Fruit fly (Drosophila melanogaster) whole organism, adult: ENCODE measurements around the gene CG3164.
A peak's percentile ranks its signal among the peaks of the same experiment; 100 is the strongest.

Source experiments
- CG11617 ChIP-seq: fragments of 200-800 bp; sonication (Bioruptor generic); optimal IDR thresholded peaks from 2 replicates; lab custom pipeline; 2017; ENCODE audit warnings: mild to moderate bottlenecking, missing biosample characterization, missing genetic modification reagents, missing genetic modification characterization
- CG12768 ChIP-seq: fragments of 200-800 bp; sonication (Bioruptor generic); optimal IDR thresholded peaks from 2 replicates; lab custom pipeline; 2017; ENCODE audit warnings: missing biosample characterization, missing genetic modification characterization, mild to moderate bottlenecking, moderate library complexity, missing genetic modification reagents
- CG14711 ChIP-seq: fragments of 200-800 bp; sonication (Bioruptor generic); optimal IDR thresholded peaks from 2 replicates; lab custom pipeline; 2018; ENCODE audit warnings: missing biosample characterization, mild to moderate bottlenecking, missing genetic modification characterization, moderate library complexity
- CG1620 ChIP-seq: fragments of 200-800 bp; sonication (Bioruptor generic); optimal IDR thresholded peaks from 2 replicates; lab custom pipeline; 2016; ENCODE audit warnings: missing biosample characterization, missing genetic modification characterization
- CG33017 ChIP-seq: fragments of 200-800 bp; sonication (Bioruptor generic); optimal IDR thresholded peaks from 2 replicates; lab custom pipeline; 2018; ENCODE audit warnings: missing biosample characterization, mild to moderate bottlenecking, missing genetic modification characterization, moderate library complexity
- CG5204 ChIP-seq: fragments of 200-800 bp; sonication (Bioruptor generic); optimal IDR thresholded peaks from 2 replicates; lab custom pipeline; 2016; ENCODE audit warnings: missing biosample characterization, missing genetic modification characterization
- CG7045 ChIP-seq: fragments of 200-800 bp; sonication (Bioruptor generic); optimal IDR thresholded peaks from 2 replicates; lab custom pipeline; 2017; ENCODE audit warnings: missing biosample characterization, mild to moderate bottlenecking, missing genetic modification characterization
- CG7101 ChIP-seq: fragments of 200-800 bp; sonication (Bioruptor generic); optimal IDR thresholded peaks from 2 replicates; lab custom pipeline; 2018; ENCODE audit warnings: missing biosample characterization, mild to moderate bottlenecking, missing genetic modification characterization, moderate library complexity
- Clk ChIP-seq: fragments of 200-800 bp; sonication (Bioruptor generic); optimal IDR thresholded peaks from 2 replicates; lab custom pipeline; 2017; ENCODE audit warnings: missing biosample characterization, missing genetic modification characterization
- Crg-1 ChIP-seq: fragments of 200-800 bp; sonication (Bioruptor generic); optimal IDR thresholded peaks from 2 replicates; lab custom pipeline; 2016; ENCODE audit warnings: missing biosample characterization, missing genetic modification characterization
- Hr96 ChIP-seq: fragments of 200-800 bp; sonication (Bioruptor generic); optimal IDR thresholded peaks from 2 replicates; lab custom pipeline; 2016; ENCODE audit warnings: missing biosample characterization, missing genetic modification characterization
- Mnt ChIP-seq: fragments of 200-800 bp; sonication (Bioruptor generic); optimal IDR thresholded peaks from 2 replicates; lab custom pipeline; 2016; ENCODE audit warnings: missing biosample characterization, mild to moderate bottlenecking, missing genetic modification characterization
- bab1 ChIP-seq: fragments of 200-800 bp; sonication (Bioruptor generic); optimal IDR thresholded peaks from 3 replicates; lab custom pipeline; 2019; ENCODE audit warnings: missing biosample characterization, mild to moderate bottlenecking, missing genetic modification characterization, moderate library complexity
- cic ChIP-seq: fragments of 200-800 bp; sonication (Bioruptor generic); optimal IDR thresholded peaks from 2 replicates; lab custom pipeline; 2017; ENCODE audit warnings: missing biosample characterization, mild to moderate bottlenecking, missing genetic modification characterization, moderate library complexity
- cnc ChIP-seq, 2 experiments: fragments of >200 bp; optimal IDR thresholded peaks; 2 replicates each; lab custom pipeline; 2017
- kay ChIP-seq: fragments of 200-800 bp; sonication (Bioruptor generic); peaks from one replicate; lab custom pipeline; 2016; ENCODE audit warnings: missing biosample characterization, missing genetic modification characterization, borderline replicate concordance
- ovo ChIP-seq: fragments of 200-800 bp; sonication (Bioruptor generic); optimal IDR thresholded peaks from 2 replicates; lab custom pipeline; 2016; ENCODE audit warnings: missing biosample characterization, missing genetic modification characterization
- pad ChIP-seq: fragments of 200-800 bp; sonication (Bioruptor generic); optimal IDR thresholded peaks from 3 replicates; lab custom pipeline; 2017; ENCODE audit warnings: missing biosample characterization, missing genetic modification characterization, mild to moderate bottlenecking, moderate library complexity, missing genetic modification reagents
- tj ChIP-seq: fragments of 200-800 bp; sonication (Bioruptor generic); optimal IDR thresholded peaks from 3 replicates; lab custom pipeline; 2017; ENCODE audit warnings: missing biosample characterization, mild to moderate bottlenecking, missing genetic modification characterization, moderate library complexity
- toe ChIP-seq: fragments of 200-800 bp; sonication (Bioruptor generic); optimal IDR thresholded peaks from 2 replicates; lab custom pipeline; 2016; ENCODE audit warnings: missing biosample characterization, missing genetic modification characterization

Gene CG3164

dm6 chr2L:158649-159257 lies 28.2 kb upstream of the CG3164 start, which contains the start of the genes CG33635 and spen:
TSS of gene CG33635 (minus strand) at chr2L:158664.
TSS of gene spen (plus strand) at chr2L:159032.
- TF ChIP-seq Crg-1 (GFP tag; lab: Kevin White, UChicago) = peak; percentile 31
- no peak for TF ChIP-seq toe (GFP tag; lab: Kevin White, UChicago)
- TF ChIP-seq ovo (GFP tag; lab: Kevin White, UChicago) = peak; percentile 45
- peak; percentile 92 for TF ChIP-seq cic (GFP tag; lab: Kevin White, UChicago)
- TF ChIP-seq Mnt (GFP tag; lab: Kevin White, UChicago) = peak; percentile 84
- TF ChIP-seq cnc (optimal IDR thresholded peaks at IDR 0.05; lab: Kevin White, UChicago) = no peak
- peak; percentile 58 for TF ChIP-seq pad (GFP tag; lab: Kevin White, UChicago)
- TF ChIP-seq CG33017 (tag; lab: Kevin White, UChicago) = peak; percentile 73
- peak; percentile 50 for TF ChIP-seq Hr96 (GFP tag; lab: Kevin White, UChicago)
- peak; percentile 28 for TF ChIP-seq CG1620 (GFP tag; lab: Kevin White, UChicago)
- peak; percentile 57 for TF ChIP-seq CG7045 (GFP tag; lab: Kevin White, UChicago)
- peak; percentile 84 for TF ChIP-seq CG12768
- peak; percentile 94 for TF ChIP-seq tj (GFP tag; lab: Kevin White, UChicago)
- peak; percentile 78 for TF ChIP-seq Clk
- peak; percentile 66 for TF ChIP-seq CG7101 (tag; lab: Kevin White, UChicago)
- TF ChIP-seq CG5204 (GFP tag; lab: Kevin White, UChicago) = no peak
- TF ChIP-seq kay (GFP tag; lab: Kevin White, UChicago) = no peak
- TF ChIP-seq CG11617 (GFP tag; lab: Kevin White, UChicago) = peak; percentile 74
- peak; percentile 79 for TF ChIP-seq bab1
- peak; percentile 70 for TF ChIP-seq CG14711 (tag; lab: Kevin White, UChicago)

dm6 chr2L:155994-156393 lies 25.4 kb upstream of the CG3164 start, which contains the start of gene CG3436:
TSS of gene CG3436 (plus strand) at chr2L:156029.
- peak; percentile 15 for TF ChIP-seq tj (GFP tag; lab: Kevin White, UChicago)
- peak; percentile 13 for TF ChIP-seq CG1620 (GFP tag; lab: Kevin White, UChicago)
- TF ChIP-seq CG5204 (GFP tag; lab: Kevin White, UChicago) = no peak
- TF ChIP-seq pad (GFP tag; lab: Kevin White, UChicago) = peak; percentile 19
- peak; percentile 26 for TF ChIP-seq Mnt (GFP tag; lab: Kevin White, UChicago)
- TF ChIP-seq toe (GFP tag; lab: Kevin White, UChicago) = no peak
- TF ChIP-seq ovo (GFP tag; lab: Kevin White, UChicago) = no peak
- peak; percentile 95 for TF ChIP-seq CG14711 (tag; lab: Kevin White, UChicago)
- no peak for TF ChIP-seq CG7045 (GFP tag; lab: Kevin White, UChicago)
- peak; percentile 43 for TF ChIP-seq bab1
- TF ChIP-seq kay (GFP tag; lab: Kevin White, UChicago) = no peak
- peak; percentile 43 for TF ChIP-seq Crg-1 (GFP tag; lab: Kevin White, UChicago)
- TF ChIP-seq Hr96 (GFP tag; lab: Kevin White, UChicago) = no peak
- TF ChIP-seq cic (GFP tag; lab: Kevin White, UChicago) = peak; percentile 10
- peak; percentile 11 for TF ChIP-seq CG7101 (tag; lab: Kevin White, UChicago)
- TF ChIP-seq CG11617 (GFP tag; lab: Kevin White, UChicago) = no peak
- TF ChIP-seq CG12768 = no peak

- TF ChIP-seq CG33017 (tag; lab: Kevin White, UChicago) (peak; percentile 17), pad (GFP tag; lab: Kevin White, UChicago) (peak; percentile 28), CG7101 (tag; lab: Kevin White, UChicago) (peak; percentile 49), Mnt (GFP tag; lab: Kevin White, UChicago) (peak; percentile 93), CG14711 (tag; lab: Kevin White, UChicago) (no peak), CG11617 (GFP tag; lab: Kevin White, UChicago) (peak; percentile 60), cic (GFP tag; lab: Kevin White, UChicago) (peak; percentile 49), CG5204 (GFP tag; lab: Kevin White, UChicago) (no peak), tj (GFP tag; lab: Kevin White, UChicago) (peak; percentile 0), kay (GFP tag; lab: Kevin White, UChicago) (no peak), bab1 (peak; percentile 24), cnc (optimal IDR thresholded peaks at IDR 0.05; lab: Kevin White, UChicago) (no peak), CG12768 (peak; percentile 54), Crg-1 (GFP tag; lab: Kevin White, UChicago) (peak; percentile 30), Hr96 (GFP tag; lab: Kevin White, UChicago) (no peak), CG7045 (GFP tag; lab: Kevin White, UChicago) (peak; percentile 42)
Observed at dm6 chr2L:155215-155712, 24.7 kb upstream of the CG3164 start, which contains the start of gene Pus10. TSS of gene Pus10 (minus strand) at chr2L:155305.

- TF ChIP-seq toe (GFP tag; lab: Kevin White, UChicago) = no peak
- TF ChIP-seq pad (GFP tag; lab: Kevin White, UChicago) = no peak
- TF ChIP-seq CG7045 (GFP tag; lab: Kevin White, UChicago) = no peak
- no peak for TF ChIP-seq ovo (GFP tag; lab: Kevin White, UChicago)
- no peak for TF ChIP-seq CG5204 (GFP tag; lab: Kevin White, UChicago)
- TF ChIP-seq CG11617 (GFP tag; lab: Kevin White, UChicago) = no peak
- TF ChIP-seq CG12768 = no peak
- no peak for TF ChIP-seq CG1620 (GFP tag; lab: Kevin White, UChicago)
- TF ChIP-seq Hr96 (GFP tag; lab: Kevin White, UChicago) = no peak
- no peak for TF ChIP-seq tj (GFP tag; lab: Kevin White, UChicago)
- TF ChIP-seq kay (GFP tag; lab: Kevin White, UChicago) = no peak
- no peak for TF ChIP-seq Crg-1 (GFP tag; lab: Kevin White, UChicago)
- TF ChIP-seq Mnt (GFP tag; lab: Kevin White, UChicago) = no peak
- no peak for TF ChIP-seq cic (GFP tag; lab: Kevin White, UChicago)
- no peak for TF ChIP-seq CG33017 (tag; lab: Kevin White, UChicago)
- no peak for TF ChIP-seq bab1
- TF ChIP-seq Clk = no peak
- no peak for TF ChIP-seq CG14711 (tag; lab: Kevin White, UChicago)
- no peak for TF ChIP-seq cnc (optimal IDR thresholded peaks at IDR 0.05; lab: Kevin White, UChicago)
Observed at dm6 chr2L:153142-153541, 22.6 kb upstream of the CG3164 start, which contains the start of gene CG42399. TSS of gene CG42399 (minus strand) at chr2L:153300.
